Worm (Caenorhabditis elegans): ENCODE measurements around the gene itm-2.

Gene itm-2

ce11 chrX:5479300-5479811 is 34.4 kb downstream of the itm-2 start, which contains the start of gene dlg-1:
Gene dlg-1, plus strand, starts transcription at chrX:5479700.
- TF ChIP-seq lsy-2 (tag; optimal IDR thresholded peaks at IDR 0.05): no peak
- TF ChIP-seq ceh-82 (tag; optimal IDR thresholded peaks at IDR 0.05): no peak
- no peak for TF ChIP-seq efl-1 (optimal IDR thresholded peaks at IDR 0.05)
- peak in 1 of 2 experiments; percentile 7 for TF ChIP-seq efl-1 (GFP tag; optimal IDR thresholded peaks at IDR 0.05 in 1 of 2)
- TF ChIP-seq ces-1 (GFP tag; optimal IDR thresholded peaks at IDR 0.05): no peak
- TF ChIP-seq unc-62 (GFP tag; optimal IDR thresholded peaks at IDR 0.05): no peak
- TF ChIP-seq C04F5.9 (tag; optimal IDR thresholded peaks at IDR 0.05): no peak
- no peak for TF ChIP-seq unc-30 (tag; optimal IDR thresholded peaks at IDR 0.05)
- TF ChIP-seq jun-1 (tag; optimal IDR thresholded peaks at IDR 0.05): no peak
- no peak for TF ChIP-seq lin-39 (tag; optimal IDR thresholded peaks at IDR 0.05)
- no peak for TF ChIP-seq nhr-20 (tag; optimal IDR thresholded peaks at IDR 0.05)
- TF ChIP-seq F16B12.6 (tag; optimal IDR thresholded peaks at IDR 0.05): no peak
- peak in 1 of 2 experiments; percentile 8 for TF ChIP-seq mdl-1 (tag; optimal IDR thresholded peaks at IDR 0.05)

DNA sequence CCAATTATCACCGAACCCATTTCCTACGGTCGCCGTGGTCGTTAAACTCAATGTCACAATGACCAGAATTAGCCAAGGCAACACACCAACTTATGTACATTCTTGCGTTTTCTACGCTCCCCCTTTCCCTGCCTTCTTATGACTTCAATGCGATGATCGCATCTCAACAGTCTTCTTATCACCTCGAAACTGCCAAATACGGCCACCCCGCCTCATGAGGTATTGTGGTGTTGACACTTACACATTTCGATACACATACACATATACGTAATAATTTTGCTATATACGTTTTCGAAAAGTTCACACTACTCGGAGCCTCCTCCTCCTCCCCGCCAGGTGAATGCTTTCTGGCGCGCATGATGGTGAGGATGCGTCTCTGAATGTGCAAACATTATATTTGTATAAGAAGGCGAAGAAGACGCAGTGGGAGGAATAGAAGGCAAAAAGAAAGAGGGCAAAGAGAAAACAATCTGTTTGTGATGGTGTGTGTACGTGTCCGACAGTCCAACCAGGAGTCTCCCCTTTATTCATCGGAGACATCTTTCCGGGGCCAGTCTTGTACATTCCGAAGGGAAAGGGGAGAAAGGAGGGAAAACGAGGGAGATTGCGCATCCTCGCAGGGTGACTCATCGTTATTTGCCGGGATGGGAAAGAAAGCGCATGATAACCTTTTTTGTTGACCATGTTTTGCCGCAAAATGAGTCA is 35.1 kb downstream of the itm-2 start:
- TF ChIP-seq snu-23 (GFP tag; optimal IDR thresholded peaks at IDR 0.05) (peak; percentile 11), fos-1 (tag; optimal IDR thresholded peaks at IDR 0.05) (peak; percentile 32), mep-1 (tag; optimal IDR thresholded peaks at IDR 0.05) (peak; percentile 46), sptf-1 (tag; optimal IDR thresholded peaks at IDR 0.05) (no peak), pax-3 (tag; optimal IDR thresholded peaks at IDR 0.05) (no peak), skn-1 (tag; optimal IDR thresholded peaks at IDR 0.05) (peak; percentile 8), zag-1 (tag; optimal IDR thresholded peaks at IDR 0.05) (no peak), lin-35 (GFP tag; optimal IDR thresholded peaks at IDR 0.05) (peak in 1 of 2 experiments; percentile 60), unc-30 (tag; optimal IDR thresholded peaks at IDR 0.05) (no peak), ztf-4 (tag; optimal IDR thresholded peaks at IDR 0.05) (no peak), ceh-8 (GFP tag; optimal IDR thresholded peaks at IDR 0.05) (no peak), tbx-2 (tag; optimal IDR thresholded peaks at IDR 0.05) (no peak), unc-86 (tag; optimal IDR thresholded peaks at IDR 0.05) (no peak), hpl-2 (GFP tag; optimal IDR thresholded peaks at IDR 0.05) (no peak), swsn-7 (tag; optimal IDR thresholded peaks at IDR 0.05) (no peak), nhr-77 (tag; optimal IDR thresholded peaks at IDR 0.05) (no peak), alr-1 (tag; optimal IDR thresholded peaks at IDR 0.05; ENCODE audit: borderline replicate concordance) (no peak), ceh-63 (GFP tag; optimal IDR thresholded peaks at IDR 0.05) (no peak), fkh-8 (tag; optimal IDR thresholded peaks at IDR 0.05) (no peak), grh-1 (GFP tag; IDR thresholded peaks at IDR 0.05) (no peak), tlp-1 (tag; optimal IDR thresholded peaks at IDR 0.05) (no peak), jun-1 (tag; optimal IDR thresholded peaks at IDR 0.05) (peak; percentile 58), ceh-90 (tag; optimal IDR thresholded peaks at IDR 0.05) (no peak), nhr-19 (GFP tag; conservative IDR thresholded peaks at IDR 0.05) (0 out of 2 replicates have a peak, but pooled peaks have one; percentile 5), elt-3 (tag; optimal IDR thresholded peaks at IDR 0.05) (peak in 2 of 6 experiments; percentile 12 to 36), unc-130 (tag; optimal IDR thresholded peaks at IDR 0.05) (no peak), pag-3 (tag; optimal IDR thresholded peaks at IDR 0.05; ENCODE audit: borderline replicate concordance, insufficient read depth) (no peak), nhr-85 (tag) (peak; percentile 82), elt-2 (tag; optimal IDR thresholded peaks at IDR 0.05) (peak; percentile 59), nhr-90 (tag; optimal IDR thresholded peaks at IDR 0.05; ENCODE audit: poor library complexity) (peak; percentile 11), lir-3 (tag; optimal IDR thresholded peaks at IDR 0.05; ENCODE audit: poor library complexity) (no peak), sox-4 (tag; optimal IDR thresholded peaks at IDR 0.05) (no peak), efl-3 (GFP tag; optimal IDR thresholded peaks at IDR 0.05) (no peak), ets-5 (GFP tag; IDR thresholded peaks at IDR 0.05) (no peak), C16A3.4 (tag; optimal IDR thresholded peaks at IDR 0.05) (peak; percentile 40), efl-1 (optimal IDR thresholded peaks at IDR 0.05) (no peak), efl-1 (GFP tag; optimal IDR thresholded peaks at IDR 0.05 in 1 of 2) (no peak), unc-98 (GFP tag; IDR thresholded peaks at IDR 0.05) (no peak), nhr-20 (tag; optimal IDR thresholded peaks at IDR 0.05) (peak; percentile 36), ceh-82 (tag; optimal IDR thresholded peaks at IDR 0.05) (no peak), blmp-1 (tag; optimal IDR thresholded peaks at IDR 0.05) (peak; percentile 99), lin-14 (GFP tag; optimal IDR thresholded peaks at IDR 0.05) (peak; percentile 34)
